Fruit fly (Drosophila melanogaster): Measurements from ENCODE around the gene CG43091.

The CG43091 gene

dm6 chr3R:22724149-22724973 lies 44.2 kb downstream of the CG43091 start, which contains the start of gene Irp-1A (continued):
- TF ChIP-seq svp (GFP tag) (peak; percentile 97), CG16779 (tag; optimal IDR thresholded peaks at IDR 0.05) (no peak), cyc (GFP tag; optimal IDR thresholded peaks at IDR 0.05) (peak; percentile 34), CG34406 (GFP tag; optimal IDR thresholded peaks at IDR 0.05) (peak; percentile 71), CG3919 (GFP tag; optimal IDR thresholded peaks at IDR 0.05) (peak; percentile 68), fkh (GFP tag; optimal IDR thresholded peaks at IDR 0.05) (peak; percentile 98), Eip78C (GFP tag) (peak; percentile 89), Sox14 (GFP tag; optimal IDR thresholded peaks at IDR 0.05) (peak; percentile 46), Lpt (GFP tag; optimal IDR thresholded peaks at IDR 0.05) (peak; percentile 54), Ets96B (tag; optimal IDR thresholded peaks at IDR 0.05) (peak; percentile 80), topi (GFP tag; optimal IDR thresholded peaks at IDR 0.05) (peak; percentile 47), achi (GFP tag; optimal IDR thresholded peaks at IDR 0.05) (peak; percentile 52), CG11762 (GFP tag; optimal IDR thresholded peaks at IDR 0.05; ENCODE audit: insufficient read depth) (peak; percentile 47), CG15336 (GFP tag; IDR thresholded peaks at IDR 0.05) (peak; percentile 88), OdsH (GFP tag; optimal IDR thresholded peaks at IDR 0.05) (peak; percentile 71), CG6163 (GFP tag; IDR thresholded peaks at IDR 0.05) (peak; percentile 41; the same call in 1 of the 3 replicates), CG8632 (GFP tag; optimal IDR thresholded peaks at IDR 0.05) (peak; percentile 45)

dm6 chr3R:22720808-22721306 lies 47.7 kb downstream of the CG43091 start, which contains the start of gene wge:
Gene wge, minus strand, starts transcription at chr3R:22721150.
- no peak for TF ChIP-seq Sox15 (GFP tag; optimal IDR thresholded peaks at IDR 0.05)
- peak; percentile 22 for TF ChIP-seq acj6 (GFP tag; optimal IDR thresholded peaks at IDR 0.05)
- no peak for TF ChIP-seq CG10631 (GFP tag; optimal IDR thresholded peaks at IDR 0.05)
- TF ChIP-seq Met (GFP tag; optimal IDR thresholded peaks at IDR 0.05): no peak
- TF ChIP-seq salr (GFP tag; optimal IDR thresholded peaks at IDR 0.05): peak; percentile 44 to 85
- peak; percentile 87 for TF ChIP-seq spab (GFP tag; optimal IDR thresholded peaks at IDR 0.05)
- peak; percentile 64 for TF ChIP-seq CG3032 (tag; optimal IDR thresholded peaks at IDR 0.05)
- peak; percentile 28 for TF ChIP-seq svp (GFP tag)
- peak; percentile 22 for TF ChIP-seq CG6792 (GFP tag; optimal IDR thresholded peaks at IDR 0.05)
- TF ChIP-seq CG15336 (GFP tag; IDR thresholded peaks at IDR 0.05): peak; percentile 78
- peak; percentile 74 for TF ChIP-seq CG10669 (GFP tag; optimal IDR thresholded peaks at IDR 0.05)
- peak; percentile 78 for TF ChIP-seq CG1621 (tag; optimal IDR thresholded peaks at IDR 0.05)
- TF ChIP-seq Eip75B (GFP tag; optimal IDR thresholded peaks at IDR 0.05): no peak
- TF ChIP-seq dac (GFP tag; optimal IDR thresholded peaks at IDR 0.05): peak; percentile 27
- peak; percentile 93 for TF ChIP-seq CG6808 (GFP tag; optimal IDR thresholded peaks at IDR 0.05)
- TF ChIP-seq CG16779 (tag; optimal IDR thresholded peaks at IDR 0.05): peak; percentile 84
- TF ChIP-seq CG8632 (GFP tag; optimal IDR thresholded peaks at IDR 0.05): peak; percentile 52
- peak; percentile 77 for TF ChIP-seq CG32006 (GFP tag; optimal IDR thresholded peaks at IDR 0.05)
- TF ChIP-seq Sox102F (GFP tag; optimal IDR thresholded peaks at IDR 0.05): no peak
- TF ChIP-seq Ets21C (GFP tag; optimal IDR thresholded peaks at IDR 0.05): no peak
- peak; percentile 81 for TF ChIP-seq net (GFP tag; optimal IDR thresholded peaks at IDR 0.05)
- TF ChIP-seq topi (GFP tag; optimal IDR thresholded peaks at IDR 0.05): peak; percentile 32
- TF ChIP-seq esn (GFP tag; optimal IDR thresholded peaks at IDR 0.05): peak; percentile 27
- peak; percentile 23 for TF ChIP-seq CG7368 (GFP tag; optimal IDR thresholded peaks at IDR 0.05)
- peak; percentile 24 for TF ChIP-seq CG8319 (GFP tag; optimal IDR thresholded peaks at IDR 0.05)
- TF ChIP-seq pdm3 (GFP tag; optimal IDR thresholded peaks at IDR 0.05): no peak
- TF ChIP-seq CG6276 (GFP tag; optimal IDR thresholded peaks at IDR 0.05): peak; percentile 85
- TF ChIP-seq CG9139 (GFP tag; optimal IDR thresholded peaks at IDR 0.05): peak; percentile 90
- TF ChIP-seq OdsH (GFP tag; optimal IDR thresholded peaks at IDR 0.05): no peak
- no peak for TF ChIP-seq Hr38 (GFP tag; optimal IDR thresholded peaks at IDR 0.05)
- no peak for TF ChIP-seq CG31627 (GFP tag; optimal IDR thresholded peaks at IDR 0.05)
- peak; percentile 64 for TF ChIP-seq fd59A (GFP tag; optimal IDR thresholded peaks at IDR 0.05)
- TF ChIP-seq ss (GFP tag; optimal IDR thresholded peaks at IDR 0.05): peak; percentile 92 to 96
- TF ChIP-seq CG3919 (GFP tag; optimal IDR thresholded peaks at IDR 0.05): peak; percentile 52
- no peak for TF ChIP-seq CG11294 (GFP tag; IDR thresholded peaks at IDR 0.05)
- peak; percentile 32 for TF ChIP-seq Sox14 (GFP tag; optimal IDR thresholded peaks at IDR 0.05)
- TF ChIP-seq CG34406 (GFP tag; optimal IDR thresholded peaks at IDR 0.05): peak; percentile 46
- peak; percentile 69 for TF ChIP-seq Gug (GFP tag; IDR thresholded peaks at IDR 0.05)
- TF ChIP-seq Smox (GFP tag; optimal IDR thresholded peaks at IDR 0.05): no peak
- TF ChIP-seq Eip78C (GFP tag): peak; percentile 20

All from whole organism, prepupa.